Worm (Caenorhabditis elegans) whole organism, L4 larva: Measurements from ENCODE around the gene W07G4.7.
A peak's percentile ranks its signal among the peaks of the same experiment; 100 is the strongest.

ENCODE experiments used
- F26F4.8 ChIP-seq: fragments of 200-800 bp; sonication (Bioruptor generic); conservative IDR thresholded peaks from 2 replicates; pipeline ENCODE4 v1.3.6; 2022; ENCODE audit warnings: missing genetic modification characterization, missing compliant biosample characterization
- R02D3.7 ChIP-seq: fragments of 150-350 bp; sonication (generic microtip); optimal IDR thresholded peaks from 3 replicates; lab custom pipeline; 2014; ENCODE audit warnings: missing biosample characterization, missing genetic modification characterization
- Y75B8A.6 ChIP-seq: fragments of 200-800 bp; sonication (Bioruptor generic); IDR thresholded peaks from 2 replicates; pipeline ENCODE4 v1.3.6; 2022; ENCODE audit warnings: missing genetic modification reagents, missing genetic modification characterization, missing compliant biosample characterization
- ZK337.2 ChIP-seq: fragments of 200-800 bp; sonication (Bioruptor generic); IDR thresholded peaks from 2 replicates; pipeline ENCODE4 v1.3.6; 2022; ENCODE audit warnings: missing genetic modification reagents, missing genetic modification characterization, missing compliant biosample characterization
- aha-1 ChIP-seq: fragments of 150-350 bp; peaks from one replicate; lab custom pipeline; 2014; ENCODE audit warnings: missing biosample characterization, missing genetic modification characterization
- ama-1 ChIP-seq: fragments of 150-350 bp; optimal IDR thresholded peaks from 2 replicates; lab custom pipeline; 2014; ENCODE audit warnings: inconsistent platforms, mixed read lengths
- arid-1 ChIP-seq: fragments of 200-800 bp; sonication (Bioruptor generic); conservative IDR thresholded peaks from 2 replicates; pipeline ENCODE4 v1.3.6; 2022; ENCODE audit warnings: missing genetic modification reagents, missing genetic modification characterization, missing compliant biosample characterization
- ceh-62 ChIP-seq: sonication (generic microtip); optimal IDR thresholded peaks from 2 replicates; lab custom pipeline; 2017; ENCODE audit warnings: missing biosample characterization, missing genetic modification characterization
- cey-2 ChIP-seq: sonication (generic microtip); optimal IDR thresholded peaks from 3 replicates; lab custom pipeline; 2017; ENCODE audit warnings: missing genetic modification characterization, mild to moderate bottlenecking, missing compliant biosample characterization, antibody characterized with exemption, borderline replicate concordance; ENCODE audit not compliant: insufficient read depth
- ctbp-1 ChIP-seq: fragments of 200-800 bp; sonication (Bioruptor generic); IDR thresholded peaks from 2 replicates; pipeline ENCODE4 v1.3.6; 2022; ENCODE audit warnings: missing genetic modification reagents, missing genetic modification characterization, missing compliant biosample characterization
- daf-16 ChIP-seq, 3 experiments: sonication (generic microtip); optimal IDR thresholded peaks; 2 replicates each; lab custom pipeline; 2016 to 2017; ENCODE audit warnings: missing genetic modification characterization in 3 of 3, missing genetic modification reagents in 3 of 3, mild to moderate bottlenecking in 2 of 3, missing compliant biosample characterization in 2 of 3, missing biosample characterization in 1 of 3, moderate library complexity in 1 of 3
- dmd-6 ChIP-seq: fragments of 200-800 bp; sonication (Bioruptor generic); IDR thresholded peaks from 2 replicates; pipeline ENCODE4 v1.3.6; 2022; ENCODE audit warnings: missing genetic modification reagents, missing genetic modification characterization, missing compliant biosample characterization
- duxl-1 ChIP-seq: sonication (generic microtip); optimal IDR thresholded peaks from 2 replicates; lab custom pipeline; 2016; ENCODE audit warnings: mild to moderate bottlenecking, missing genetic modification characterization, moderate library complexity, missing compliant biosample characterization; ENCODE audit not compliant: poor library complexity
- dve-1 ChIP-seq: sonication (generic microtip); optimal IDR thresholded peaks from 2 replicates; lab custom pipeline; 2017; ENCODE audit warnings: antibody characterized with exemption, mild to moderate bottlenecking, missing genetic modification characterization, missing compliant biosample characterization; ENCODE audit not compliant: insufficient read depth
- gei-8 ChIP-seq: fragments of 200-800 bp; sonication (Bioruptor generic); optimal IDR thresholded peaks from 2 replicates; lab custom pipeline; 2018; ENCODE audit warnings: mild to moderate bottlenecking, missing genetic modification characterization, missing compliant biosample characterization
- hif-1 ChIP-seq, 2 experiments: sonication (generic microtip); optimal IDR thresholded peaks; 2 replicates each; lab custom pipeline; 2016 to 2017; ENCODE audit warnings: missing compliant biosample characterization in 2 of 2, missing genetic modification characterization in 2 of 2, missing genetic modification reagents in 2 of 2, missing genotype in 2 of 2, mild to moderate bottlenecking in 1 of 2
- hlh-11 ChIP-seq: fragments of 200-800 bp; sonication (Bioruptor generic); optimal IDR thresholded peaks from 2 replicates; lab custom pipeline; 2018; ENCODE audit warnings: mild to moderate bottlenecking, missing genetic modification characterization, missing compliant biosample characterization
- hlh-30 ChIP-seq: sonication (generic microtip); optimal IDR thresholded peaks from 2 replicates; lab custom pipeline; 2017; ENCODE audit warnings: antibody characterized with exemption, mild to moderate bottlenecking, missing genetic modification characterization, missing compliant biosample characterization; ENCODE audit not compliant: insufficient read depth
- hmg-1.1 ChIP-seq: fragments of 200-800 bp; sonication (Bioruptor generic); IDR thresholded peaks from 2 replicates; pipeline ENCODE4 v1.3.6; 2022; ENCODE audit warnings: missing genetic modification reagents, missing genetic modification characterization, missing compliant biosample characterization
- lin-1 ChIP-seq: fragments of 200-800 bp; sonication (Bioruptor generic); IDR thresholded peaks from 2 replicates; pipeline ENCODE4 v1.3.6; 2022; ENCODE audit warnings: missing genetic modification reagents, missing genetic modification characterization, missing compliant biosample characterization
- lin-39 ChIP-seq: fragments of 150-350 bp; optimal IDR thresholded peaks from 2 replicates; lab custom pipeline; 2014; ENCODE audit warnings: missing biosample characterization, missing genetic modification reagents, missing genetic modification characterization
- lir-3 ChIP-seq: sonication (generic microtip); optimal IDR thresholded peaks from 2 replicates; lab custom pipeline; 2016; ENCODE audit warnings: mild to moderate bottlenecking, missing genetic modification characterization, missing compliant biosample characterization
- lsy-2 ChIP-seq, 2 experiments: fragments of 150-350 bp in 1 of 2; sonication (generic microtip) in 1 of 2; optimal IDR thresholded peaks; 2 replicates each; lab custom pipeline; 2014 to 2017; ENCODE audit warnings: missing biosample characterization in 2 of 2, missing genetic modification characterization in 2 of 2
- mdl-1 ChIP-seq, 2 experiments: fragments of 150-350 bp in 1 of 2; sonication (generic microtip) in 1 of 2; optimal IDR thresholded peaks; 2 replicates each; lab custom pipeline; 2014 to 2017; ENCODE audit warnings: missing biosample characterization in 2 of 2, missing genetic modification characterization in 2 of 2
- mep-1 ChIP-seq: fragments of 150-350 bp; sonication (generic microtip); optimal IDR thresholded peaks from 3 replicates; lab custom pipeline; 2014; ENCODE audit warnings: missing biosample characterization, missing genetic modification characterization
- mes-2 ChIP-seq: sonication (generic microtip); optimal IDR thresholded peaks from 2 replicates; lab custom pipeline; 2016; ENCODE audit warnings: missing genotype, mild to moderate bottlenecking, missing genetic modification characterization, missing compliant biosample characterization; ENCODE audit not compliant: poor library complexity, severe bottlenecking
- mxl-2 ChIP-seq: fragments of 200-800 bp; sonication (Bioruptor generic); conservative IDR thresholded peaks from 2 replicates; pipeline ENCODE4 v1.3.6; 2022; ENCODE audit warnings: missing genetic modification reagents, missing genetic modification characterization, missing compliant biosample characterization
- mxl-3 ChIP-seq: fragments of 200-800 bp; sonication (Bioruptor generic); optimal IDR thresholded peaks from 2 replicates; lab custom pipeline; 2018; ENCODE audit warnings: mild to moderate bottlenecking, missing genetic modification characterization, missing compliant biosample characterization
- nhr-25 ChIP-seq: sonication (generic microtip); optimal IDR thresholded peaks from 2 replicates; lab custom pipeline; 2017; ENCODE audit warnings: missing genetic modification characterization, mild to moderate bottlenecking, missing compliant biosample characterization, antibody characterized with exemption, moderate library complexity, borderline replicate concordance; ENCODE audit not compliant: insufficient read depth
- nhr-28 ChIP-seq: fragments of 150-350 bp; optimal IDR thresholded peaks from 2 replicates; lab custom pipeline; 2014; ENCODE audit warnings: missing biosample characterization, missing genetic modification characterization
- nhr-77 ChIP-seq: fragments of 150-350 bp; optimal IDR thresholded peaks from 2 replicates; lab custom pipeline; 2014; ENCODE audit warnings: missing biosample characterization, missing genetic modification characterization
- pqm-1 ChIP-seq: sonication (generic microtip); optimal IDR thresholded peaks from 2 replicates; lab custom pipeline; 2017; ENCODE audit warnings: missing biosample characterization, missing genetic modification characterization
- tra-1 ChIP-seq: fragments of 200-800 bp; sonication (Bioruptor generic); IDR thresholded peaks from 2 replicates; pipeline ENCODE4 v1.3.6; 2022; ENCODE audit warnings: missing genetic modification reagents, missing genetic modification characterization, missing compliant biosample characterization
- unc-62 ChIP-seq, 3 experiments: fragments of 150-350 bp in 1 of 3; sonication (generic microtip); optimal IDR thresholded peaks in 2 of 3; peaks in 1 of 3; 1 replicate in 1 of 3; 2 replicates in 2 of 3; lab custom pipeline; 2014 to 2017; ENCODE audit warnings: missing biosample characterization in 3 of 3, missing genetic modification characterization in 3 of 3, missing genetic modification reagents in 3 of 3, missing genotype in 1 of 3
- vab-7 ChIP-seq: fragments of 200-800 bp; sonication (Bioruptor generic); IDR thresholded peaks from 2 replicates; pipeline ENCODE4 v1.3.6; 2022; ENCODE audit warnings: missing genetic modification reagents, missing genetic modification characterization, missing compliant biosample characterization
- zfp-3 ChIP-seq: fragments of 200-800 bp; sonication (Bioruptor generic); conservative IDR thresholded peaks from 2 replicates; pipeline ENCODE4 v1.3.6; 2022; ENCODE audit warnings: missing genetic modification reagents, missing genetic modification characterization, missing compliant biosample characterization

W07G4.7 gene

DNA sequence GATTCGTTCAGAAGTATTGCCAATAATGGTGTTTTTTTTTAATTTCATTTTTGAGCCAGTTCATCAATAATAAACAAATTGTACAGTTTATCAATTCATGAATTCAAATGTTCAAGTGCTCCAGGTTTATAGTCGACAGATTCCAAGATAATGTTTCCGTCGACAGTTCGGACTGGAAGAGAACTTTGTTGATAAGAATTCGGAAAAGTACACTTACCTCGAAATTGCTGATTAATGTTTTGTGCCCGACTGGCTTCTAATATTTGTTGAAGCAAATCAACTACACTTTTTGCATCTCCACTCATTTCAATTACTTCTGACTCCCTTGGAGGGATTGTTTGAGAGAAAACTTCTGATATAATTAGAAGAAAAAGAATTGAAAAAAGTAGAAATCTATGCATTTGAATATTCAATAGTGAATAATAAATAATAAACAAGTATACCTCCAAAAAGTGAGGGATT, 14.7 kb upstream of the W07G4.7 start, which contains the start of gene W07G4.8:
Gene W07G4.8, minus strand, starts transcription at position 412 of the 462 bp plus-strand sequence.
- TF ChIP-seq nhr-25 (tag; lab: Kevin White, UChicago) (no peak), dve-1 (tag; lab: Kevin White, UChicago) (peak; percentile 67), pqm-1 (tag; lab: Kevin White, UChicago) (peak; percentile 62), hlh-11 (tag; lab: Kevin White, UChicago) (peak; percentile 76), tra-1 (GFP tag; lab: Robert Waterston, UW) (0 out of 2 replicates have a peak, but pooled peaks have one; percentile 32), nhr-77 (tag; lab: Kevin White, UChicago) (peak; percentile 38), daf-16 (GFP tag; optimal IDR thresholded peaks at IDR 0.05; lab: Kevin White, UChicago) (no peak), daf-16 (tag; optimal IDR thresholded peaks at IDR 0.05; lab: Kevin White, UChicago) (peak; percentile 85), lir-3 (tag; lab: Kevin White, UChicago) (no peak), ZK337.2 (GFP tag; lab: Robert Waterston, UW) (no peak), mep-1 (tag; lab: Kevin White, UChicago) (peak; percentile 30), nhr-28 (tag; lab: Kevin White, UChicago) (peak; percentile 79), ama-1 (lab: Kevin White, UChicago) (peak; percentile 73), dmd-6 (GFP tag; lab: Robert Waterston, UW) (peak; percentile 60), unc-62 (GFP tag; optimal IDR thresholded peaks at IDR 0.05 in 1 of 2; lab: Kevin White, UChicago) (peak in 1 of 2 experiments; percentile 71), unc-62 (tag; optimal IDR thresholded peaks at IDR 0.05; lab: Kevin White, UChicago) (no peak), gei-8 (GFP tag; lab: Kevin White, UChicago) (no peak)

- TF ChIP-seq mxl-3 (GFP tag; lab: Kevin White, UChicago): peak; percentile 28
- TF ChIP-seq gei-8 (GFP tag; lab: Kevin White, UChicago): no peak
- TF ChIP-seq lin-1: no peak
- no peak for TF ChIP-seq vab-7 (GFP tag; lab: Robert Waterston, UW)
- peak in 1 of 2 experiments; percentile 23 for TF ChIP-seq unc-62 (GFP tag; optimal IDR thresholded peaks at IDR 0.05 in 1 of 2; lab: Kevin White, UChicago)
- TF ChIP-seq unc-62 (tag; optimal IDR thresholded peaks at IDR 0.05; lab: Kevin White, UChicago): no peak
- no peak for TF ChIP-seq mxl-2 (GFP tag; lab: Robert Waterston, UW)
- peak; percentile 66 for TF ChIP-seq hlh-11 (tag; lab: Kevin White, UChicago)
- TF ChIP-seq nhr-28 (tag; lab: Kevin White, UChicago): peak; percentile 83
- TF ChIP-seq dmd-6 (GFP tag; lab: Robert Waterston, UW): peak; percentile 65
- TF ChIP-seq aha-1: peak; percentile 93
- no peak for TF ChIP-seq F26F4.8 (GFP tag; lab: Robert Waterston, UW)
- no peak for TF ChIP-seq lin-39 (tag; lab: Kevin White, UChicago)
- TF ChIP-seq mep-1 (tag; lab: Kevin White, UChicago): peak; percentile 42
- TF ChIP-seq dve-1 (tag; lab: Kevin White, UChicago): peak; percentile 42
- peak; percentile 70 for TF ChIP-seq pqm-1 (tag; lab: Kevin White, UChicago)
- peak; percentile 37 to 87 for TF ChIP-seq hif-1 (tag; optimal IDR thresholded peaks at IDR 0.05; lab: Kevin White, UChicago)
- peak in 1 of 2 experiments; percentile 24 for TF ChIP-seq daf-16 (GFP tag; optimal IDR thresholded peaks at IDR 0.05; lab: Kevin White, UChicago)
- TF ChIP-seq daf-16 (tag; optimal IDR thresholded peaks at IDR 0.05; lab: Kevin White, UChicago): no peak
- TF ChIP-seq mdl-1 (tag; optimal IDR thresholded peaks at IDR 0.05; lab: Kevin White, UChicago): peak in 1 of 2 experiments; percentile 29
- no peak for TF ChIP-seq hmg-1.1
- TF ChIP-seq mes-2 (tag; lab: Kevin White, UChicago): peak; percentile 29
- TF ChIP-seq zfp-3 (GFP tag; lab: Robert Waterston, UW): no peak
These were observed 13.1 kb upstream of the W07G4.7 start, which contains the start of gene W07G4.5 for ce11 chrV:13047574-13048030. Gene W07G4.5 (plus strand): TSS chrV:13047980.

DNA sequence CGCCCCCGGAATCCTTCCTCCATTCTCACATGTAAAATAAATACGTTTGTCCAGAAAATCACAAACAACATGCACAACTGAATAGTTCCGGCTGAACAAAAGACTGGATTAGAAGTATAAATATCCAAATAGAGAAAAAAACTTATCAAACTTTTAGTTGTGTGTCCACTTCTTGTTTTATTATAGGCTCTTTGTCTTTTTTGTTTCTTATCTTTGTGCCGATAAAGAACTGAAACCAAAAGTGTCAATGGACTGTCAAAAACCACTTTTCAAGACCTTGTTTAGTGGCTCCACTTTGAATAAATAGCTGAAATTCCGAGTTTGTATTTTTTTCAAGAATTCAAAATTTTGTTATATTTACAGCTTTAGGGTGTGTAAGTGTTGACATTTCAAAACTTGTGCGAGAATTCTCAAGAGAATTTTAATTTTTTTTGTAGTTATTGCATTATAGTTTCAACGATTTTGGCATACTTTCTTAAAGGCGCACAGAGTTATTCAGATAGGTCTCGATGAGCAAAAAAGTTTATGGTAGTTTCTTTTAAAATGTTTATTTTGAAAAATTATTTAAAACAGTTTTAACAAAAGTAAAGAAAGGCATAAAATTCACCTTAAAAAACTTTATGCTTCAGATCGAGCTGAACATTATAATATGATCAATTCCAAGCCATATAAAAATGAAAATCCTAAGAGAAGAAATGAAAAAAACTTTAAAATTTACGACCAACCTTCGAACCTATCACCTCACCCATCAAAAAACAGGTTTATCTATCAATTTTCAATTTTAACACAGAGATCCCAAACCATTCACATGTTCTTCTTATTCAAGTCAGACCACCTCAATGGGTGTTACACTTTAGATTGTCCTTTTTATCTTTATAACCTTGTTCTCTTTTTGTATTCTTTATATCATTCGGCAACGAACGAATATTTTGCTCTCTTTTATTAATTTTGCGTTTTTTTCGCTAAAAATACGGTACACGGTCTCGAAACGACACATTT, 11.9 kb upstream of the W07G4.7 start:
- TF ChIP-seq dmd-6 (GFP tag; lab: Robert Waterston, UW) (peak; percentile 83), F26F4.8 (GFP tag; lab: Robert Waterston, UW) (no peak), hlh-30 (tag; lab: Kevin White, UChicago) (peak; percentile 6), mxl-3 (GFP tag; lab: Kevin White, UChicago) (no peak), lsy-2 (tag; optimal IDR thresholded peaks at IDR 0.05; lab: Kevin White, UChicago) (peak in 1 of 2 experiments; percentile 20), duxl-1 (tag; lab: Kevin White, UChicago) (no peak), hlh-11 (tag; lab: Kevin White, UChicago) (peak; percentile 63), cey-2 (no peak), pqm-1 (tag; lab: Kevin White, UChicago) (peak; percentile 59), ctbp-1 (GFP tag; lab: Robert Waterston, UW) (0 out of 2 replicates have a peak, but pooled peaks have one; percentile 8), arid-1 (GFP tag; lab: Robert Waterston, UW) (no peak), hmg-1.1 (no peak), mep-1 (tag; lab: Kevin White, UChicago) (peak; percentile 50), R02D3.7 (tag; lab: Kevin White, UChicago) (no peak), unc-62 (GFP tag; optimal IDR thresholded peaks at IDR 0.05 in 1 of 2; lab: Kevin White, UChicago) (peak in 1 of 2 experiments; percentile 62), unc-62 (tag; optimal IDR thresholded peaks at IDR 0.05; lab: Kevin White, UChicago) (no peak), ceh-62 (tag; lab: Kevin White, UChicago) (no peak), Y75B8A.6 (no peak)
